Worm (Caenorhabditis elegans) whole organism, L4 larva: ENCODE measurements around the gene vps-41.

Source experiments
- F37D6.2 ChIP-seq: sonication (generic microtip); optimal IDR thresholded peaks from 2 replicates; lab custom pipeline; 2016; ENCODE audit warnings: mild to moderate bottlenecking, missing genetic modification characterization, missing compliant biosample characterization
- ZK546.5 ChIP-seq, 2 experiments: sonication (generic microtip); optimal IDR thresholded peaks; 2 replicates each; lab custom pipeline; 2017; ENCODE audit warnings: missing biosample characterization in 2 of 2, missing genetic modification characterization in 2 of 2
- aha-1 ChIP-seq: fragments of 150-350 bp; peaks from one replicate; lab custom pipeline; 2014; ENCODE audit warnings: missing biosample characterization, missing genetic modification characterization
- aly-2 ChIP-seq: sonication (generic microtip); optimal IDR thresholded peaks from 2 replicates; lab custom pipeline; 2018; ENCODE audit warnings: missing biosample characterization, missing genetic modification characterization
- ama-1 ChIP-seq: fragments of 150-350 bp; optimal IDR thresholded peaks from 2 replicates; lab custom pipeline; 2014; ENCODE audit warnings: inconsistent platforms, mixed read lengths
- ceh-62 ChIP-seq: sonication (generic microtip); optimal IDR thresholded peaks from 2 replicates; lab custom pipeline; 2017; ENCODE audit warnings: missing biosample characterization, missing genetic modification characterization
- daf-16 ChIP-seq, 3 experiments: sonication (generic microtip); optimal IDR thresholded peaks; 2 replicates each; lab custom pipeline; 2016 to 2017; ENCODE audit warnings: missing genetic modification characterization in 3 of 3, missing genetic modification reagents in 3 of 3, mild to moderate bottlenecking in 2 of 3, missing compliant biosample characterization in 2 of 3, missing biosample characterization in 1 of 3, moderate library complexity in 1 of 3
- dmd-6 ChIP-seq: fragments of 200-800 bp; sonication (Bioruptor generic); IDR thresholded peaks from 2 replicates; pipeline ENCODE4 v1.3.6; 2022; ENCODE audit warnings: missing genetic modification reagents, missing genetic modification characterization, missing compliant biosample characterization
- dmd-9 ChIP-seq: fragments of 200-800 bp; sonication (Bioruptor generic); IDR thresholded peaks from 2 replicates; pipeline ENCODE4 v1.3.6; 2022; ENCODE audit warnings: missing genetic modification reagents, missing genetic modification characterization, missing compliant biosample characterization
- dve-1 ChIP-seq: sonication (generic microtip); optimal IDR thresholded peaks from 2 replicates; lab custom pipeline; 2017; ENCODE audit warnings: antibody characterized with exemption, mild to moderate bottlenecking, missing genetic modification characterization, missing compliant biosample characterization; ENCODE audit not compliant: insufficient read depth
- egl-43 ChIP-seq: fragments of 200-800 bp; sonication (Bioruptor generic); IDR thresholded peaks from 2 replicates; pipeline ENCODE4 v1.3.6; 2022; ENCODE audit warnings: missing genetic modification reagents, missing genetic modification characterization, missing compliant biosample characterization
- fkh-10 ChIP-seq: fragments of 150-350 bp; optimal IDR thresholded peaks from 2 replicates; lab custom pipeline; 2014; ENCODE audit warnings: missing biosample characterization, missing genetic modification reagents, missing genetic modification characterization
- hif-1 ChIP-seq, 2 experiments: sonication (generic microtip); optimal IDR thresholded peaks; 2 replicates each; lab custom pipeline; 2016 to 2017; ENCODE audit warnings: missing compliant biosample characterization in 2 of 2, missing genetic modification characterization in 2 of 2, missing genetic modification reagents in 2 of 2, missing genotype in 2 of 2, mild to moderate bottlenecking in 1 of 2
- hlh-11 ChIP-seq: fragments of 200-800 bp; sonication (Bioruptor generic); optimal IDR thresholded peaks from 2 replicates; lab custom pipeline; 2018; ENCODE audit warnings: mild to moderate bottlenecking, missing genetic modification characterization, missing compliant biosample characterization
- hlh-30 ChIP-seq: sonication (generic microtip); optimal IDR thresholded peaks from 2 replicates; lab custom pipeline; 2017; ENCODE audit warnings: antibody characterized with exemption, mild to moderate bottlenecking, missing genetic modification characterization, missing compliant biosample characterization; ENCODE audit not compliant: insufficient read depth
- hmg-1.1 ChIP-seq: fragments of 200-800 bp; sonication (Bioruptor generic); IDR thresholded peaks from 2 replicates; pipeline ENCODE4 v1.3.6; 2022; ENCODE audit warnings: missing genetic modification reagents, missing genetic modification characterization, missing compliant biosample characterization
- lin-38 ChIP-seq: fragments of 200-800 bp; sonication (Bioruptor generic); IDR thresholded peaks from 2 replicates; pipeline ENCODE4 v1.3.6; 2022; ENCODE audit warnings: missing genetic modification reagents, missing genetic modification characterization, missing compliant biosample characterization
- lsy-2 ChIP-seq, 2 experiments: fragments of 150-350 bp in 1 of 2; sonication (generic microtip) in 1 of 2; optimal IDR thresholded peaks; 2 replicates each; lab custom pipeline; 2014 to 2017; ENCODE audit warnings: missing biosample characterization in 2 of 2, missing genetic modification characterization in 2 of 2
- mep-1 ChIP-seq: fragments of 150-350 bp; sonication (generic microtip); optimal IDR thresholded peaks from 3 replicates; lab custom pipeline; 2014; ENCODE audit warnings: missing biosample characterization, missing genetic modification characterization
- mxl-3 ChIP-seq: fragments of 200-800 bp; sonication (Bioruptor generic); optimal IDR thresholded peaks from 2 replicates; lab custom pipeline; 2018; ENCODE audit warnings: mild to moderate bottlenecking, missing genetic modification characterization, missing compliant biosample characterization
- nhr-11 ChIP-seq: fragments of 150-350 bp; optimal IDR thresholded peaks from 2 replicates; lab custom pipeline; 2014; ENCODE audit warnings: missing biosample characterization, missing genetic modification characterization
- nhr-41 ChIP-seq: fragments of 200-800 bp; sonication (Bioruptor generic); IDR thresholded peaks from 2 replicates; pipeline ENCODE4 v1.3.6; 2022; ENCODE audit warnings: missing genetic modification reagents, missing genetic modification characterization, missing compliant biosample characterization
- nhr-42 ChIP-seq: fragments of 200-800 bp; sonication (Bioruptor generic); IDR thresholded peaks from 2 replicates; pipeline ENCODE4 v1.3.6; 2022; ENCODE audit warnings: missing genetic modification characterization, missing compliant biosample characterization
- nhr-48 ChIP-seq: sonication (generic microtip); optimal IDR thresholded peaks from 2 replicates; lab custom pipeline; 2016; ENCODE audit warnings: mild to moderate bottlenecking, missing genetic modification characterization, missing compliant biosample characterization
- nhr-6 ChIP-seq: fragments of 150-350 bp; optimal IDR thresholded peaks from 2 replicates; lab custom pipeline; 2014; ENCODE audit warnings: missing biosample characterization, missing genetic modification characterization
- php-3 ChIP-seq: fragments of 200-800 bp; sonication (Bioruptor generic); IDR thresholded peaks from 2 replicates; pipeline ENCODE4 v1.3.6; 2022; ENCODE audit warnings: missing genetic modification reagents, missing genetic modification characterization, missing compliant biosample characterization
- rbr-2 ChIP-seq: sonication (generic microtip); optimal IDR thresholded peaks from 2 replicates; lab custom pipeline; 2016; ENCODE audit warnings: missing genotype, missing genetic modification characterization, missing compliant biosample characterization
- saeg-2 ChIP-seq: fragments of 200-800 bp; sonication (Bioruptor generic); IDR thresholded peaks from 2 replicates; pipeline ENCODE4 v1.3.6; 2022; ENCODE audit warnings: missing genetic modification reagents, missing genetic modification characterization, missing compliant biosample characterization
- unc-62 ChIP-seq, 3 experiments: fragments of 150-350 bp in 1 of 3; sonication (generic microtip); optimal IDR thresholded peaks in 2 of 3; peaks in 1 of 3; 1 replicate in 1 of 3; 2 replicates in 2 of 3; lab custom pipeline; 2014 to 2017; ENCODE audit warnings: missing biosample characterization in 3 of 3, missing genetic modification characterization in 3 of 3, missing genetic modification reagents in 3 of 3, missing genotype in 1 of 3
- zip-11 ChIP-seq: fragments of 200-800 bp; sonication (Bioruptor generic); IDR thresholded peaks from 2 replicates; pipeline ENCODE4 v1.3.6; 2022; ENCODE audit warnings: missing genetic modification characterization, missing compliant biosample characterization
- zip-2 ChIP-seq: fragments of 150-350 bp; optimal IDR thresholded peaks from 2 replicates; lab custom pipeline; 2014; ENCODE audit warnings: missing biosample characterization, missing genetic modification characterization

vps-41 gene

DNA sequence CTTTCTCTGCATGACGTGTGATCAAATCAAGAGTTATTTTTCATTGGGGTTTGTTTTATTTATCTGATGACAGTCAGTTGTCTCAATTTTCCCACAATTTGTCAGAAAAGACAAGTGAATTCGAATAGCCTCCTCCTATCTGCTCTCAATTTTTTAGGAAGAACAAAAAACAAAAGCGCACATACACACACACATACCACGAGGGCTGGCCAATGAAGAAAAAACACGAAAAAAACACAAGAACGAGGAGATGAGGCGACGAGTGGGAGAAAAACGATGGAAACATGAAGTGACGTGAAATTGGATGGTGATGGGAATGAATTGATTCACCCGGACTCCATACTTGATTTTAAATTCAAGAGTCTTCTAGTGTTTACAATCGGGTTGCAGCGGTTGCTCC lies 10.2 kb downstream of the vps-41 start:
- TF ChIP-seq hlh-30 (tag; lab: Kevin White, UChicago) (peak; percentile 50), hif-1 (tag; optimal IDR thresholded peaks at IDR 0.05; lab: Kevin White, UChicago) (peak in 1 of 2 experiments; percentile 5), fkh-10 (GFP tag; lab: Kevin White, UChicago) (no peak)
- TF ChIP-seq, all 104 proteins: peak for 2

DNA sequence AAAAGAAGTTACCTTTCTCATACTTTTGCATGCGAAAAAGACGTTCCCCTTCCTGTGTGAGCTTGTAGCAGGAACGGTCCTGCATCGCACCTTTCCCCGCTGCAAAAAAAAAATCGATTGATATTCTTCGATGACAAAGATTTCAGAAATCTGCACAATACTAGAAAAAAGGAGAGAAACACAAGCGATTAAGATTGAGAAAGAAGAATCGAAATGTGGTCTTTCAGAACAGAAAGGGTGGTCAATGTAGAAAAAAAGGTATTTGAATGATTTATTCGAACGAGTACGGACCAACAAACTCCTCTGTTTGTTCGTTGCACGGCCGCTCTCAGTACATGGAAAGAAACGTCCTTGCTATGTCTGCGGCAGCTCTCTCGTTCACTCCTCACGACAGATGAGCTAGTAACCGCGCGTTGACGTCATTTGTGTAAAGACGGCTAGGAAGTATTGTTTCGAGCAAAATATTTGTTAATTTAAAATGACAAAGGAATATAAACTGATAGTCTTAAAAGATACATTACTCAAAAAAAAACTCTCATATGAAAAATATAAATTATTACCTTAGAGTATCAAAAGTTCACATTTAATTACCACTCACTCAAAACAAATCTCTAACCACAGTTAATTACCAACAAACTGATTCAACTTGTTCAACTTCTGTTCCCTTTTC lies 14.4 kb downstream of the vps-41 start, which contains the start of gene ift-81:
TSS of gene ift-81 (plus strand) at position 620 of the 670 bp plus-strand sequence.
- TF ChIP-seq F37D6.2 (peak; percentile 24), aha-1 (tag; lab: Kevin White, UChicago) (peak; percentile 96), dve-1 (tag; lab: Kevin White, UChicago) (peak; percentile 55), daf-16 (GFP tag; optimal IDR thresholded peaks at IDR 0.05; lab: Kevin White, UChicago) (no peak), daf-16 (tag; optimal IDR thresholded peaks at IDR 0.05; lab: Kevin White, UChicago) (no peak), nhr-6 (tag; lab: Kevin White, UChicago) (no peak), fkh-10 (GFP tag; lab: Kevin White, UChicago) (peak; percentile 43), hif-1 (tag; optimal IDR thresholded peaks at IDR 0.05; lab: Kevin White, UChicago) (peak in 1 of 2 experiments; percentile 5), mep-1 (peak; percentile 54), lin-38 (0 out of 2 replicates have a peak, but pooled peaks have one; percentile 12), hlh-11 (peak; percentile 20), dmd-9 (GFP tag; lab: Robert Waterston, UW) (no peak), hlh-30 (tag; lab: Kevin White, UChicago) (peak; percentile 2), nhr-41 (GFP tag; lab: Robert Waterston, UW) (no peak), dmd-6 (GFP tag; lab: Robert Waterston, UW) (0 out of 2 replicates have a peak, but pooled peaks have one; percentile 16), rbr-2 (tag; lab: Kevin White, UChicago) (peak; percentile 66), hmg-1.1 (GFP tag; lab: Robert Waterston, UW) (peak; percentile 65), lsy-2 (tag; optimal IDR thresholded peaks at IDR 0.05; lab: Kevin White, UChicago) (peak in 1 of 2 experiments; percentile 62)

ce11 chrX:5303500-5303899 lies 19.9 kb downstream of the vps-41 start, which contains the start of gene ags-3:
ags-3 (minus strand) TSS chrX:5303600.
- no peak for TF ChIP-seq aly-2
- no peak for TF ChIP-seq unc-62 (GFP tag; optimal IDR thresholded peaks at IDR 0.05 in 1 of 2; lab: Kevin White, UChicago)
- no peak for TF ChIP-seq unc-62 (tag; optimal IDR thresholded peaks at IDR 0.05; lab: Kevin White, UChicago)
- no peak for TF ChIP-seq nhr-11 (tag; lab: Kevin White, UChicago)
- TF ChIP-seq mxl-3 (GFP tag; lab: Kevin White, UChicago), result no peak
- no peak for TF ChIP-seq hmg-1.1 (GFP tag; lab: Robert Waterston, UW)
- TF ChIP-seq nhr-48 (tag; lab: Kevin White, UChicago), result no peak
- no peak for TF ChIP-seq zip-2
- no peak for TF ChIP-seq ceh-62 (tag; lab: Kevin White, UChicago)
- no peak for TF ChIP-seq lsy-2 (tag; optimal IDR thresholded peaks at IDR 0.05; lab: Kevin White, UChicago)
- TF ChIP-seq ZK546.5 (tag; optimal IDR thresholded peaks at IDR 0.05; lab: Kevin White, UChicago), result no peak
- no peak for TF ChIP-seq ama-1 (lab: Kevin White, UChicago)
- TF ChIP-seq hif-1 (tag; optimal IDR thresholded peaks at IDR 0.05; lab: Kevin White, UChicago), result no peak

DNA sequence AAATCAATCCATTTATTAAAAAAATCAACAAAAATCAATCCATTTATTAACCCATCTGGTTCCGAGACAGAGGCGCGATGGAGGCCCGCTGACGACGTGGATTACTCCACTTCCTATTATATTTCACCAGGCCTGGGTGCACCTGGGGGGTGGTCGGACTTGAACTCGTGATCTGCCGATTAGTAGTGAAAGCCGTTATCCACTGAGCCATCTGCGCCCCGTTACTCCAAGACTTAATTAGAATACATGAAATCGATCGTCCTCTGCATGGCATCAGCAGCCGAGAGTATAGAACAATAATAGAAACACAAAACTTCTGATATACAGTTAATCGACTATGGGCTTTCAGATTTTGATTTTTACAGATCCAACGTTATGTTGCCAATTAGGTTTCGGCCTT lies 26.0 kb downstream of the vps-41 start:
- TF ChIP-seq zip-11 (no peak), php-3 (GFP tag; lab: Robert Waterston, UW) (no peak), egl-43 (GFP tag; lab: Robert Waterston, UW) (0 out of 2 replicates have a peak, but pooled peaks have one; percentile 17), nhr-42 (GFP tag; lab: Robert Waterston, UW) (no peak), saeg-2 (GFP tag; lab: Robert Waterston, UW) (no peak)
- TF ChIP-seq, all 104 proteins: peak for 1
